Worm (Caenorhabditis elegans): Measurements from ENCODE around the gene F14F8.14.

ce11 chrV:16666647-16667046 is at the start of gene F14F8.14:
- TF ChIP-seq pqm-1 (tag; optimal IDR thresholded peaks at IDR 0.05) (no peak), nhr-11 (tag; optimal IDR thresholded peaks at IDR 0.05) (no peak), pha-4 (tag; optimal IDR thresholded peaks at IDR 0.05) (no peak), ama-1 (optimal IDR thresholded peaks at IDR 0.05) (no peak), rnt-1 (tag; optimal IDR thresholded peaks at IDR 0.05) (no peak), sox-4 (tag; optimal IDR thresholded peaks at IDR 0.05) (no peak), ceh-48 (tag; optimal IDR thresholded peaks at IDR 0.05) (no peak), ztf-16 (tag; optimal IDR thresholded peaks at IDR 0.05) (no peak), ceh-6 (GFP tag; optimal IDR thresholded peaks at IDR 0.05) (no peak)

Data from whole organism, late embryonic.